Fruit fly (Drosophila melanogaster): Measurements from ENCODE around the gene FarO.

DNA sequence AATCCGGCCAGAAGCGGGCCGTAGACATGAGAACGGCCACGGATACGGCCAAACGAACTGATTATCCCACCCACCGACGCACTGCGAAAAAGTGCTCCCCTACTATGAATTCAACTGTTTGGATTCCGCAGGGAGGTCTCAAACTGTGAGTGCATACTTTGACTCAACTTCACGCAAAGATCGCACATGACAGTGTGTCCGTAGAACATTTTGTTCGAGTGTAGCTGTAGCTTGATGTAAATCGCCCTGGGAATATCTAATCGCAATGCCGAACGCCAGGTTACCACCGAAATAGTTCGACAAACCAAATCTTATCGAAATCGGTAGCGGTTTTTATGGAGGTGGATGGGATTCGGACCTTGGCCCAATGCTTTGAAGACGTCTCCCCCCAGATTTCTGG, 42.6 kb downstream of the FarO start:
- TF ChIP-seq Usf (GFP tag; optimal IDR thresholded peaks at IDR 0.05) (no peak), Hmx (GFP tag; optimal IDR thresholded peaks at IDR 0.05) (no peak), CG12659 (GFP tag; optimal IDR thresholded peaks at IDR 0.05) (no peak), Ets65A (GFP tag) (no peak), CG6791 (GFP tag; IDR thresholded peaks at IDR 0.05; ENCODE audit: partially characterized antibody) (no peak), pum (GFP tag; optimal IDR thresholded peaks at IDR 0.05) (no peak), ttk (GFP tag; IDR thresholded peaks at IDR 0.05) (no peak), unpg (GFP tag; optimal IDR thresholded peaks at IDR 0.05) (no peak), rib (GFP tag; IDR thresholded peaks at IDR 0.05) (no peak), CG18619 (GFP tag; optimal IDR thresholded peaks at IDR 0.05) (no peak), Camta (GFP tag; optimal IDR thresholded peaks at IDR 0.05) (no peak)
